Worm (Caenorhabditis elegans): ENCODE measurements around the gene C25E10.11.

Gene C25E10.11

DNA sequence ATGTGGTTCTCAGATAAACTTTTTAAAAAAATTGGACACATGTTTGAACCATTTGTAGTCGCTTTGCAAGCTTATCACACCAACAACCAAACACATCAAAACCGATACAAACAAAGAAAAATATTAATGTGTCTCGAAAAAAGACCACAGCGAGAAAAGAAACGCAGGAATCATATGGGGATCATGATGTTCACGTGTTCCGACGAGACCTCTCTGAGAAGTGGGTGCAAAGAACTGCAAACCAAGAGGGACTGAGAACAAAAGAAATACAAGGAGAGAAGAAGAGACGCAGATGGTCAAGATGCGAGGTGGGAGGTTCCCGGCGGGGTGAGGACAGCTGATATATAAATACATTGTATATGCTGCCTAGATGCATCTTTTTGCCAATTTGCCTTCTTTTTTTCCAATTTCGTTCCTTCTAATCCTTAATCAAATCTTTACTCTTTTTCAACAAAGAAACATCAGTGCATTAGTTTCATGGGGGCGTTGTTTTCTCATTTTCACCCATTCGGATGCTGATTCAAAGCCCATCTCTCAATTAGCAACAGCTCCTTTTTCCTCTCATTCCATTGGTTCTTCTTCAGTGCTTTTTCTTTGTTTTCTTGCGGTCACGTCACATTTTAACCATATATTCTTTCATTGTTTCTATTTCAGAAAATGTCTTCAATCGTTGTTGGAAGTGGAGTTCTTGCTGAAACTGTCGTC is 37.2 kb upstream of the C25E10.11 start, which contains the start of gene F21C10.10 (continued):
- peak; percentile 68 for TF ChIP-seq atf-7 (tag; optimal IDR thresholded peaks at IDR 0.05)
- TF ChIP-seq ZK185.1 (tag; optimal IDR thresholded peaks at IDR 0.05; ENCODE audit: poor library complexity, severe bottlenecking), result peak; percentile 69
- TF ChIP-seq lsy-27 (tag; optimal IDR thresholded peaks at IDR 0.05; ENCODE audit: borderline replicate concordance, insufficient read depth), result no peak
- no peak for TF ChIP-seq ccch-3 (GFP tag; optimal IDR thresholded peaks at IDR 0.05)
- TF ChIP-seq fkh-3 (tag; optimal IDR thresholded peaks at IDR 0.05), result no peak
- no peak for TF ChIP-seq Y56A3A.18 (GFP tag; IDR thresholded peaks at IDR 0.05)
- peak; percentile 71; the same call in 1 of the 2 replicates for TF ChIP-seq lin-26 (GFP tag; IDR thresholded peaks at IDR 0.05)
- TF ChIP-seq attf-3 (GFP tag; conservative IDR thresholded peaks at IDR 0.05), result no peak
- TF ChIP-seq sdz-38 (tag; optimal IDR thresholded peaks at IDR 0.05), result no peak
- TF ChIP-seq egrh-3 (GFP tag; IDR thresholded peaks at IDR 0.05), result no peak
- TF ChIP-seq sea-2 (GFP tag; IDR thresholded peaks at IDR 0.05), result no peak
- TF ChIP-seq nhr-90 (tag; optimal IDR thresholded peaks at IDR 0.05), result peak; percentile 27
- no peak for TF ChIP-seq nfya-2 (GFP tag; IDR thresholded peaks at IDR 0.05)
- no peak for TF ChIP-seq T26A5.8 (tag; optimal IDR thresholded peaks at IDR 0.05)
- TF ChIP-seq F37B4.10 (GFP tag; IDR thresholded peaks at IDR 0.05), result no peak
- no peak for TF ChIP-seq ztf-25 (GFP tag; IDR thresholded peaks at IDR 0.05)
- TF ChIP-seq efl-1 (GFP tag; optimal IDR thresholded peaks at IDR 0.05), result no peak
- no peak for TF ChIP-seq mel-28 (tag; optimal IDR thresholded peaks at IDR 0.05; ENCODE audit: borderline replicate concordance)
- peak; percentile 81 for TF ChIP-seq nhr-80 (tag; optimal IDR thresholded peaks at IDR 0.05)
- TF ChIP-seq lir-1 (GFP tag; conservative IDR thresholded peaks at IDR 0.05), result no peak
- no peak for TF ChIP-seq nhr-120 (GFP tag; IDR thresholded peaks at IDR 0.05)
- peak; percentile 94 for TF ChIP-seq F22D6.2 (tag; optimal IDR thresholded peaks at IDR 0.05)
- TF ChIP-seq ets-4 (GFP tag; optimal IDR thresholded peaks at IDR 0.05), result no peak
- TF ChIP-seq bed-2 (GFP tag; IDR thresholded peaks at IDR 0.05), result no peak
- TF ChIP-seq egl-44 (GFP tag; IDR thresholded peaks at IDR 0.05), result peak; percentile 42; the same call in 1 of the 2 replicates
- no peak for TF ChIP-seq F39B2.1 (GFP tag; IDR thresholded peaks at IDR 0.05)
- TF ChIP-seq dpff-1 (tag; optimal IDR thresholded peaks at IDR 0.05), result no peak
- TF ChIP-seq repo-1 (tag; optimal IDR thresholded peaks at IDR 0.05), result no peak
- no peak for TF ChIP-seq snpc-1.3 (tag; optimal IDR thresholded peaks at IDR 0.05; ENCODE audit: insufficient read depth)
- peak; percentile 91 for TF ChIP-seq lin-40 (tag; optimal IDR thresholded peaks at IDR 0.05)
- TF ChIP-seq F55B11.4 (tag; optimal IDR thresholded peaks at IDR 0.05; ENCODE audit: borderline replicate concordance, insufficient read depth), result no peak
- TF ChIP-seq bed-1 (GFP tag; IDR thresholded peaks at IDR 0.05), result no peak
- no peak for TF ChIP-seq lsl-1 (GFP tag; optimal IDR thresholded peaks at IDR 0.05)
- TF ChIP-seq dox-1 (GFP tag; IDR thresholded peaks at IDR 0.05), result peak; percentile 78
- TF ChIP-seq lin-54 (GFP tag; optimal IDR thresholded peaks at IDR 0.05), result peak; percentile 55
- TF ChIP-seq F10E7.11 (tag; optimal IDR thresholded peaks at IDR 0.05), result no peak
- TF ChIP-seq nhr-27 (tag; optimal IDR thresholded peaks at IDR 0.05), result no peak
- no peak for TF ChIP-seq sptf-2 (GFP tag; optimal IDR thresholded peaks at IDR 0.05)
- TF ChIP-seq die-1 (tag; optimal IDR thresholded peaks at IDR 0.05), result peak; percentile 21
- TF ChIP-seq madf-3 (GFP tag; IDR thresholded peaks at IDR 0.05), result no peak
- no peak for TF ChIP-seq attf-6 (GFP tag; IDR thresholded peaks at IDR 0.05)
- TF ChIP-seq ztf-28 (GFP tag; IDR thresholded peaks at IDR 0.05), result no peak
- TF ChIP-seq F49E8.2 (tag; optimal IDR thresholded peaks at IDR 0.05; ENCODE audit: insufficient read depth), result no peak
- TF ChIP-seq hrde-1 (tag; optimal IDR thresholded peaks at IDR 0.05; ENCODE audit: borderline replicate concordance), result no peak
- 0 out of 2 replicates have a peak, but pooled peaks have one; percentile 34 for TF ChIP-seq let-526 (GFP tag; IDR thresholded peaks at IDR 0.05)
- TF ChIP-seq C06A6.2 (GFP tag; conservative IDR thresholded peaks at IDR 0.05), result peak; percentile 88
- TF ChIP-seq Y53G8AR.9 (GFP tag; conservative IDR thresholded peaks at IDR 0.05), result peak; percentile 38; the same call in 1 of the 2 replicates
